Fruit fly (Drosophila melanogaster) whole organism: Measurements from ENCODE around the gene Abcd3.

Source experiments
- EcR ChIP-seq, 2 experiments: fragments of >200 bp; optimal IDR thresholded peaks; 2 replicates each; lab custom pipeline; 2017; ENCODE audit warnings: missing biosample characterization in 2 of 2, missing genetic modification characterization in 2 of 2, missing genetic modification reagents in 2 of 2
- psq ChIP-seq: fragments of >200 bp; optimal IDR thresholded peaks from 2 replicates; lab custom pipeline; 2017

dm6 chrX:19806137-19806536, 55.6 kb downstream of the Abcd3 start:
- TF ChIP-seq EcR (GFP tag; optimal IDR thresholded peaks at IDR 0.05; lab: Kevin White, UChicago) = no peak
- no peak for TF ChIP-seq psq
